Worm (Caenorhabditis elegans) whole organism, young adult: ENCODE measurements around the gene srxa-6.

ENCODE experiments used
- C06A6.2 ChIP-seq: fragments of 200-800 bp; sonication (Bioruptor generic); conservative IDR thresholded peaks from 2 replicates; pipeline ENCODE4 v1.3.6; 2022; ENCODE audit warnings: missing genetic modification characterization, missing compliant biosample characterization
- C17E4.6 ChIP-seq: fragments of 200-800 bp; sonication (Bioruptor generic); IDR thresholded peaks from 2 replicates; pipeline ENCODE4 v1.3.6; 2022; ENCODE audit warnings: missing genetic modification reagents, missing genetic modification characterization, missing compliant biosample characterization
- D2030.7 ChIP-seq: fragments of 200-800 bp; sonication (Bioruptor generic); IDR thresholded peaks from 2 replicates; pipeline ENCODE4 v1.3.6; 2022; ENCODE audit warnings: missing genetic modification reagents, missing genetic modification characterization, missing compliant biosample characterization
- F22D6.2 ChIP-seq: sonication (generic microtip); optimal IDR thresholded peaks from 2 replicates; lab custom pipeline; 2016; ENCODE audit warnings: mild to moderate bottlenecking, missing genetic modification characterization, missing compliant biosample characterization
- F39B2.1 ChIP-seq: fragments of 200-800 bp; sonication (Bioruptor generic); IDR thresholded peaks from 2 replicates; pipeline ENCODE4 v1.3.6; 2022; ENCODE audit warnings: missing genetic modification reagents, missing genetic modification characterization, missing compliant biosample characterization
- F57C9.4 ChIP-seq: sonication (generic microtip); optimal IDR thresholded peaks from 2 replicates; lab custom pipeline; 2017; ENCODE audit warnings: mild to moderate bottlenecking, missing genetic modification characterization, missing compliant biosample characterization
- K12H6.12 ChIP-seq: fragments of 200-800 bp; sonication (Bioruptor generic); optimal IDR thresholded peaks from 2 replicates; lab custom pipeline; 2018; ENCODE audit warnings: mild to moderate bottlenecking, missing genetic modification characterization, missing compliant biosample characterization
- Y53F4B.3 ChIP-seq: fragments of 200-800 bp; sonication (Bioruptor generic); IDR thresholded peaks from 2 replicates; pipeline ENCODE4 v1.3.6; 2022; ENCODE audit warnings: missing genetic modification reagents, missing genetic modification characterization, missing compliant biosample characterization
- Y95B8A.8 ChIP-seq: fragments of 200-800 bp; sonication (Bioruptor generic); IDR thresholded peaks from 2 replicates; pipeline ENCODE4 v1.3.6; 2022; ENCODE audit warnings: missing genetic modification reagents, missing genetic modification characterization, missing compliant biosample characterization
- aptf-2 ChIP-seq: fragments of 200-800 bp; sonication (Bioruptor generic); conservative IDR thresholded peaks from 2 replicates; pipeline ENCODE4 v1.3.6; 2022; ENCODE audit warnings: missing genetic modification reagents, missing genetic modification characterization, missing compliant biosample characterization
- atf-7 ChIP-seq: sonication (generic microtip); optimal IDR thresholded peaks from 2 replicates; lab custom pipeline; 2017; ENCODE audit warnings: mild to moderate bottlenecking, missing genetic modification characterization, missing compliant biosample characterization
- athp-1 ChIP-seq: sonication (generic microtip); optimal IDR thresholded peaks from 2 replicates; lab custom pipeline; 2017; ENCODE audit warnings: mild to moderate bottlenecking, missing genetic modification characterization, missing compliant biosample characterization
- bed-2 ChIP-seq: fragments of 200-800 bp; sonication (Bioruptor generic); IDR thresholded peaks from 2 replicates; pipeline ENCODE4 v1.3.6; 2022; ENCODE audit warnings: missing genetic modification reagents, missing genetic modification characterization, missing compliant biosample characterization
- cebp-1 ChIP-seq, 2 experiments: fragments of 200-800 bp in 1 of 2; sonication (Bioruptor generic) in 1 of 2; sonication (generic microtip) in 1 of 2; IDR thresholded peaks in 1 of 2; optimal IDR thresholded peaks in 1 of 2; 2 replicates each; pipeline versions ENCODE4 v1.3.6 to Lab custom; 2017 to 2022; ENCODE audit warnings: missing compliant biosample characterization in 2 of 2, missing genetic modification characterization in 2 of 2, mild to moderate bottlenecking in 1 of 2, missing genetic modification reagents in 1 of 2, moderate library complexity in 1 of 2
- ceh-100 ChIP-seq: fragments of 200-800 bp; sonication (Bioruptor generic); IDR thresholded peaks from 2 replicates; pipeline ENCODE4 v1.3.6; 2022; ENCODE audit warnings: missing genetic modification reagents, missing genetic modification characterization, missing compliant biosample characterization
- ceh-27 ChIP-seq: fragments of 200-800 bp; sonication (Bioruptor generic); optimal IDR thresholded peaks from 2 replicates; lab custom pipeline; 2018; ENCODE audit warnings: mild to moderate bottlenecking, missing genetic modification characterization, moderate library complexity, missing compliant biosample characterization
- ceh-40 ChIP-seq: fragments of 200-800 bp; sonication (Bioruptor generic); IDR thresholded peaks from 2 replicates; pipeline ENCODE4 v1.3.6; 2022; ENCODE audit warnings: missing genetic modification characterization, missing compliant biosample characterization
- ceh-58 ChIP-seq: fragments of 200-800 bp; sonication (Bioruptor generic); IDR thresholded peaks from 2 replicates; pipeline ENCODE4 v1.3.6; 2022; ENCODE audit warnings: missing genetic modification characterization, missing compliant biosample characterization
- ceh-91 ChIP-seq: fragments of 200-800 bp; sonication (Bioruptor generic); IDR thresholded peaks from 2 replicates; pipeline ENCODE4 v1.3.6; 2022; ENCODE audit warnings: missing genetic modification reagents, missing genetic modification characterization, missing compliant biosample characterization
- dpl-1 ChIP-seq: fragments of 150-350 bp; optimal IDR thresholded peaks from 2 replicates; lab custom pipeline; 2014; ENCODE audit warnings: missing biosample characterization, missing genetic modification reagents, missing genetic modification characterization
- egrh-3 ChIP-seq: fragments of 200-800 bp; sonication (Bioruptor generic); IDR thresholded peaks from 2 replicates; pipeline ENCODE4 v1.3.6; 2022; ENCODE audit warnings: missing genetic modification reagents, missing genetic modification characterization, missing compliant biosample characterization
- hmg-1.2 ChIP-seq: fragments of 200-800 bp; sonication (Bioruptor generic); IDR thresholded peaks from 2 replicates; pipeline ENCODE4 v1.3.6; 2022; ENCODE audit warnings: missing genetic modification reagents, missing genetic modification characterization, missing compliant biosample characterization
- hmg-20 ChIP-seq: fragments of 200-800 bp; sonication (Bioruptor generic); IDR thresholded peaks from 2 replicates; pipeline ENCODE4 v1.3.6; 2022; ENCODE audit warnings: missing genetic modification reagents, missing genetic modification characterization, missing compliant biosample characterization
- lag-1 ChIP-seq: fragments of 200-800 bp; sonication (Bioruptor generic); IDR thresholded peaks from 2 replicates; pipeline ENCODE4 v1.3.6; 2022; ENCODE audit warnings: missing genetic modification reagents, missing genetic modification characterization, missing compliant biosample characterization
- lin-26 ChIP-seq: fragments of 200-800 bp; sonication (Bioruptor generic); IDR thresholded peaks from 2 replicates; pipeline ENCODE4 v1.3.6; 2022; ENCODE audit warnings: missing genetic modification reagents, missing genetic modification characterization, missing compliant biosample characterization
- lin-40 ChIP-seq: sonication (generic microtip); optimal IDR thresholded peaks from 2 replicates; lab custom pipeline; 2016; ENCODE audit warnings: missing genetic modification characterization, mild to moderate bottlenecking, missing compliant biosample characterization, missing genotype, missing genetic modification reagents
- lir-1 ChIP-seq: fragments of 200-800 bp; sonication (Bioruptor generic); conservative IDR thresholded peaks from 2 replicates; pipeline ENCODE4 v1.3.6; 2022; ENCODE audit warnings: missing genetic modification reagents, missing genetic modification characterization, missing compliant biosample characterization
- lsl-1 ChIP-seq: fragments of 200-800 bp; sonication (Bioruptor generic); optimal IDR thresholded peaks from 2 replicates; lab custom pipeline; 2018; ENCODE audit warnings: mild to moderate bottlenecking, missing genetic modification characterization, moderate library complexity, missing compliant biosample characterization
- nhr-90 ChIP-seq: sonication (generic microtip); optimal IDR thresholded peaks from 2 replicates; lab custom pipeline; 2016; ENCODE audit warnings: missing genotype, mild to moderate bottlenecking, missing genetic modification characterization, missing compliant biosample characterization
- pbrm-1 ChIP-seq: fragments of 200-800 bp; sonication (Bioruptor generic); IDR thresholded peaks from 2 replicates; pipeline ENCODE4 v1.3.6; 2022; ENCODE audit warnings: missing genetic modification reagents, missing genetic modification characterization, missing compliant biosample characterization
- pha-4 ChIP-seq: fragments of 150-350 bp; sonication (generic microtip); optimal IDR thresholded peaks from 2 replicates; lab custom pipeline; 2014; ENCODE audit warnings: missing biosample characterization, missing genetic modification reagents, missing genetic modification characterization
- rec-8 ChIP-seq, 2 experiments: sonication (generic microtip); optimal IDR thresholded peaks; 2 replicates each; lab custom pipeline; 2016; ENCODE audit warnings: mild to moderate bottlenecking in 2 of 2, missing genetic modification characterization in 2 of 2, missing genetic modification reagents in 2 of 2, missing genotype in 2 of 2, missing biosample characterization in 1 of 2, missing compliant biosample characterization in 1 of 2, moderate library complexity in 1 of 2
- sea-2 ChIP-seq: fragments of 200-800 bp; sonication (Bioruptor generic); IDR thresholded peaks from 2 replicates; pipeline ENCODE4 v1.3.6; 2022; ENCODE audit warnings: missing genetic modification characterization, missing compliant biosample characterization
- tbx-9 ChIP-seq: sonication (generic microtip); optimal IDR thresholded peaks from 2 replicates; lab custom pipeline; 2016; ENCODE audit warnings: borderline replicate concordance, missing genetic modification characterization, inconsistent platforms, missing compliant biosample characterization
- tlf-1 ChIP-seq: fragments of 200-800 bp; sonication (Bioruptor generic); optimal IDR thresholded peaks from 2 replicates; lab custom pipeline; 2018; ENCODE audit warnings: mild to moderate bottlenecking, missing genetic modification characterization, missing compliant biosample characterization
- unc-130 ChIP-seq: sonication (generic microtip); optimal IDR thresholded peaks from 2 replicates; lab custom pipeline; 2016; ENCODE audit warnings: missing genetic modification reagents, missing genetic modification characterization, missing compliant biosample characterization
- zfh-2 ChIP-seq: fragments of 200-800 bp; sonication (Bioruptor generic); conservative IDR thresholded peaks from 2 replicates; pipeline ENCODE4 v1.3.6; 2022; ENCODE audit warnings: missing genetic modification reagents, missing genetic modification characterization, missing compliant biosample characterization

srxa-6 gene

DNA sequence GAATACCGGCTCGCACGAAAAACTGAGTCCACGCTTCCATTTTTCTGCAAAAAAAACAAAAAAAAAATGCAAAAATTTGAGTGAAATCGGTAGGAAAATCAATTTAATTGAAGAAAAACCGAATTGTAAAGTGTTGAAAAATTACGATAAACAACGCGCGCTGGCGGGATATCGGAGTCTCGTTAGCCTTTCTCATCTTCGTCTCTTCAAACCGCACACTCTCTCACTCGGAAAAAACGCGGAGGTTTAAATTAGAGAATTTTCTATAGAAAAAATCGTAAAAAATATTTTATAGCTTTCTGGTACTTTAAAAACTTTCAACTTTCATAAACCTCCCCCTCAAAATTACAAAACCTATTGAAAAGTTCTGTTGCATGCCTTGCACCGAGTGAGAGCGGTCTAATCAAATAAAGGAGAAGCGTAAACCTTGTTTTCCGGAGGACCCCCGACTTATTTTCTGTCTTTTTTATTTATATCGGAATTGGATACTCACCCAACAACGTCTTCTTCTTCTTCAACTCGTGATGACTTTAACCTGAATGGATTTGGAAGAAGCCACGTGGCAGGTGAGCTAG is 30.7 kb upstream of the srxa-6 start, which contains the start of the genes F53F8.5 and F53F8.6 (continued):
- TF ChIP-seq Y53F4B.3 (GFP tag; lab: Robert Waterston, UW) (no peak), lin-40 (tag; lab: Kevin White, UChicago) (peak; percentile 2), ceh-27 (GFP tag; lab: Kevin White, UChicago) (no peak), D2030.7 (GFP tag; lab: Robert Waterston, UW) (peak; percentile 52; the same call in 1 of the 2 replicates)

DNA sequence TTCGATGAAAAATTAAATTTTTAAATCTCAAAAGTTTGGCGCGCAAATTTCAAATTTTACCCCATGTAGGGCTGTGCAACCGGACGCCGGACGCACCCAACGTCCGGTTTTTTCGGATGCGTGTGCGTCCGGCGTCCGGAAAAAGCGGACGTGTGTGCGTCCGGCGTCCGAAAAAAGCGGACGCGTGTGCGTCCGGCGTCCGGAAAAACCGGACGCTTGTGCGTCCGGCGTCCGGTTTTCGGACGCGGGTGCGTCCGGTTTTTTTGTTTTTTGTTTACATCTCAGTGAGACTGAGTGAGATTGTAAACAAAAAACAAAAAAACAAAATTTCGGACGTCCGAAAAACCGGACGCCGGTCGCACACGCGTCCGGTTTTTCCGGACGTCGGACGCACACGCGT is 29.6 kb upstream of the srxa-6 start:
- TF ChIP-seq egrh-3, result peak; percentile 60; the same call in 1 of the 2 replicates
- TF ChIP-seq F39B2.1 (GFP tag; lab: Robert Waterston, UW), result 0 out of 2 replicates have a peak, but pooled peaks have one; percentile 12
- 0 out of 2 replicates have a peak, but pooled peaks have one; percentile 35 for TF ChIP-seq zfh-2

DNA sequence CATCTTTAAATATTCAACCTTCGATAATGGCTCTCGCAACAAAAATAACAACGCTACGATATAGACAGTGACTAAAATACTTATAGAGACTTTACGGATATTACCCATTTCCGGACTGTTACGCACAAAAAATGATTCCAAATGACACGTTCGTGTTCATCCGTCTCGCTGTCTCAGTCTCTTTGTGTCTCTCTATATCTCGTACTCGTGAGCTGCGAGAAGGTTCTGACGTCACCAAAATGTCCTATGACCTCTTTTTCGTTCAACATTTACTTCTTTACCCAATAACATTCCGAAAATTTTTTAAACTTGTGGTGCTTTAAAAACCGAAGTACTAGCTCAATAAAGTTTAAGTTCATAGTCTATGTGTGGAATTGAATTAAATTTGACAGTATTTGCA is 24.6 kb upstream of the srxa-6 start:
- TF ChIP-seq ceh-40 (GFP tag; lab: Robert Waterston, UW), result no peak
- peak; percentile 9 for TF ChIP-seq atf-7 (tag; lab: Kevin White, UChicago)
- no peak for TF ChIP-seq lin-26 (GFP tag; lab: Robert Waterston, UW)
- TF ChIP-seq pbrm-1 (GFP tag; lab: Robert Waterston, UW), result 0 out of 2 replicates have a peak, but pooled peaks have one; percentile 52
- peak; percentile 51; the same call in 1 of the 2 replicates for TF ChIP-seq hmg-1.2

DNA sequence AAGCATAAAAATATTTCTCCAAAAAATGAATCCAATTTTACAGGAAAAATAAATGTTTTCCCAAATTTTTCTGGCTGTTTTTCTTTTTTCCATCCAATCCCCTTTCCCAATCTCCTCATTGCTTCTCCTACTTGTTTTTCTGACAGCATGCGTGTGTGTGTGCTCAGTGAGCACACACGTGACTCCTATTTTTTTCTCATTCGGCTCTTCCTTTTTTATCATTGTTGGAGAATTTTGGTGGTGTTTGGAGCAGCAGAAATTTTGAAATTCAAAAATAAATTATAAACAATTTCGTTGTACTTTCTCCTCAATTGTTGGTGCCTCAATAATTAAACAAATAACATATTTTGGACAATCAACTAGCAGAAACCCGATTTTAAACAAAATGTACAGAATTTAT is 24.1 kb upstream of the srxa-6 start:
- no peak for TF ChIP-seq sea-2 (GFP tag; lab: Robert Waterston, UW)
- no peak for TF ChIP-seq ceh-91 (GFP tag; lab: Robert Waterston, UW)
- peak; percentile 16 for TF ChIP-seq K12H6.12 (tag; lab: Kevin White, UChicago)
- no peak for TF ChIP-seq tbx-9 (tag; lab: Kevin White, UChicago)
- no peak for TF ChIP-seq bed-2
- TF ChIP-seq cebp-1 (GFP tag; IDR thresholded peaks at IDR 0.05; lab: Robert Waterston, UW), result no peak
- TF ChIP-seq cebp-1 (tag; optimal IDR thresholded peaks at IDR 0.05; lab: Kevin White, UChicago), result peak; percentile 14

DNA sequence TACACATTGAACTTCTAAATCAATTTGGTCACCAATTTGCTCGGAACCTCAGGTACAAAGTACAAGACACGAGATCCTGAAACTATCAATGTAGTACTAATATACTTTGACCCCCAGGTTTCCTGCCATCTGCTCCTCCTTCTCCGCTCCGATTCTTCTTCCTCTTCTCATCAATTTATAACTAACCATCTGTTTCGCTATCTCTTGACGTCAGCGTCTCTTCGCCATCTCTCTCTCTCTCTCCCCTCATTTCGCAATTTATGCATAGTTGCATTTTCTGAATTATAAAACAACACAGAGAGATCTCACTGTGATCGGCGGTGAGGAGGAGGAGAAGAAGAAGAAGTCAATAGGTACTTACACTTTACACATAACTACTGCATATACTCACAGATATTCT is 23.0 kb upstream of the srxa-6 start:
- 0 out of 2 replicates have a peak, but pooled peaks have one; percentile 15 for TF ChIP-seq lir-1 (GFP tag; lab: Robert Waterston, UW)
- no peak for TF ChIP-seq ceh-58 (GFP tag; lab: Robert Waterston, UW)
- TF ChIP-seq C06A6.2 (GFP tag; lab: Robert Waterston, UW), result 0 out of 2 replicates have a peak, but pooled peaks have one; percentile 27
- no peak for TF ChIP-seq Y95B8A.8
- no peak for TF ChIP-seq bed-2
- TF ChIP-seq cebp-1 (GFP tag; IDR thresholded peaks at IDR 0.05; lab: Robert Waterston, UW), result peak; percentile 81
- TF ChIP-seq cebp-1 (tag; optimal IDR thresholded peaks at IDR 0.05; lab: Kevin White, UChicago), result peak; percentile 93
- TF ChIP-seq unc-130 (GFP tag; lab: Kevin White, UChicago), result no peak
- no peak for TF ChIP-seq atf-7 (tag; lab: Kevin White, UChicago)
- peak; percentile 19; the same call in 1 of the 2 replicates for TF ChIP-seq hmg-1.2
- no peak for TF ChIP-seq F57C9.4 (tag; lab: Kevin White, UChicago)

DNA sequence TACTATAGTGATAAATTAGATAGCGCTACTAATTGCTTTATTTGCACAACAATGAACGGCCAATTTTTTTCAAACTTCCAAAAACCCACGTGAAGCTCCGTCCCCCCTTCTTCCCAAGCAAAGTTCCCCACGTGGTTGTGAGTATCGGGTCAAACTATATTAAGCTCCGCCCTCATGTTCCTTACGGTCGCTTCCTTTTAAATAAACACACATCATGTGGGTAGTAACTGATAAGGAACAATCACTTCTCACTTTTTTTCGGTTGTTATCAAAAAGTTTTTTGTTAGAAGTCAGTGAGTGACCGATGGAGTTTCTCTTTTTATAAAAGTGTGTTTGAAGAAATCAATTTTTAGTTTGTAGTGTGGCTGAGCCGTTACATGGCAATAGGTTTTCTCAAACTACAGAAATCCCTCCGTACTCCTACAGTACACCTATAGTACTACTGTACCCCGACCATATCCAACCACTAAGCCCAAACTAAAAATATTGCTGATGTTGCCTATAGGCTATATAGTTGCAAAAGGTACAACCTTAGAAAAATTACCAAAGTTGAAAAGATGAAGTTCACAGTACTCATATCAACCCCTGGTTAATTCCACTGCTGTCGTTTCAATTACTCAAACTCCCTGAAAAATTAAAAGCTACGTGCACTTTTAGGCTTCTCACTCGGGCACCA is 22.3 kb upstream of the srxa-6 start:
- no peak for TF ChIP-seq nhr-90 (tag; lab: Kevin White, UChicago)
- no peak for TF ChIP-seq dpl-1 (GFP tag; lab: Kevin White, UChicago)
- TF ChIP-seq lag-1 (GFP tag; lab: Robert Waterston, UW), result no peak
- TF ChIP-seq sea-2 (GFP tag; lab: Robert Waterston, UW), result no peak
- no peak for TF ChIP-seq ceh-100 (GFP tag; lab: Robert Waterston, UW)
- peak; percentile 81 for TF ChIP-seq pha-4
- TF ChIP-seq lin-40 (tag; lab: Kevin White, UChicago), result peak; percentile 43
- no peak for TF ChIP-seq athp-1 (tag; lab: Kevin White, UChicago)
- no peak for TF ChIP-seq rec-8 (tag; optimal IDR thresholded peaks at IDR 0.05; lab: Kevin White, UChicago)
- no peak for TF ChIP-seq hmg-20 (GFP tag; lab: Robert Waterston, UW)
- no peak for TF ChIP-seq C17E4.6 (GFP tag; lab: Robert Waterston, UW)
- no peak for TF ChIP-seq aptf-2 (GFP tag; lab: Robert Waterston, UW)
- TF ChIP-seq lsl-1 (GFP tag; lab: Kevin White, UChicago), result no peak
- peak; percentile 58 for TF ChIP-seq F22D6.2 (tag; lab: Kevin White, UChicago)
- peak; percentile 29 for TF ChIP-seq tlf-1 (GFP tag; lab: Kevin White, UChicago)
